Worm (Caenorhabditis elegans) whole organism, mixed stage, embryonic: ENCODE measurements around the gene dnj-10.

ENCODE experiments used
- elt-1 ChIP-seq: sonication (generic microtip); optimal IDR thresholded peaks from 2 replicates; lab custom pipeline; 2017; ENCODE audit warnings: missing genetic modification characterization, mild to moderate bottlenecking, missing compliant biosample characterization, antibody characterized with exemption, moderate library complexity, borderline replicate concordance; ENCODE audit not compliant: insufficient read depth
- elt-3 ChIP-seq: fragments of 150-350 bp; optimal IDR thresholded peaks from 2 replicates; lab custom pipeline; 2014; ENCODE audit warnings: missing biosample characterization, missing genetic modification characterization
- flh-1 ChIP-seq: fragments of 200-800 bp; sonication (Bioruptor generic); optimal IDR thresholded peaks from 2 replicates; lab custom pipeline; 2018; ENCODE audit warnings: mild to moderate bottlenecking, missing genetic modification characterization, moderate library complexity, missing compliant biosample characterization
- hlh-1 ChIP-seq: fragments of 150-350 bp; optimal IDR thresholded peaks from 2 replicates; lab custom pipeline; 2014; ENCODE audit warnings: missing biosample characterization, missing genetic modification reagents, missing genetic modification characterization
- mep-1 ChIP-seq: fragments of 150-350 bp; optimal IDR thresholded peaks from 2 replicates; lab custom pipeline; 2017; ENCODE audit warnings: missing biosample characterization, missing genetic modification reagents, missing genetic modification characterization, inconsistent platforms
- mls-2 ChIP-seq: sonication (generic microtip); optimal IDR thresholded peaks from 2 replicates; lab custom pipeline; 2016; ENCODE audit warnings: mild to moderate bottlenecking, missing genetic modification characterization, moderate library complexity, missing compliant biosample characterization
- nhr-76 ChIP-seq: sonication (generic microtip); optimal IDR thresholded peaks from 2 replicates; lab custom pipeline; 2017; ENCODE audit warnings: missing biosample characterization, missing genetic modification characterization
- sem-2 ChIP-seq: fragments of 200-800 bp; sonication (Bioruptor generic); optimal IDR thresholded peaks from 2 replicates; lab custom pipeline; 2018; ENCODE audit warnings: mild to moderate bottlenecking, missing genetic modification characterization, missing compliant biosample characterization
- unc-39 ChIP-seq: fragments of 150-350 bp; optimal IDR thresholded peaks from 2 replicates; lab custom pipeline; 2014; ENCODE audit warnings: missing biosample characterization, missing genetic modification characterization
- unc-62 ChIP-seq: fragments of 150-350 bp; optimal IDR thresholded peaks from 2 replicates; lab custom pipeline; 2014; ENCODE audit warnings: missing biosample characterization, missing genetic modification reagents, missing genetic modification characterization

- no peak for TF ChIP-seq unc-62 (GFP tag; lab: Kevin White, UChicago)
- no peak for TF ChIP-seq flh-1 (GFP tag; lab: Kevin White, UChicago)
- no peak for TF ChIP-seq mls-2 (tag; lab: Kevin White, UChicago)
- TF ChIP-seq elt-1 (tag; lab: Kevin White, UChicago): no peak
- TF ChIP-seq nhr-76: no peak
- no peak for TF ChIP-seq mep-1 (tag; lab: Kevin White, UChicago)
- no peak for TF ChIP-seq sem-2 (GFP tag; lab: Kevin White, UChicago)
- no peak for TF ChIP-seq elt-3 (tag; lab: Kevin White, UChicago)
- TF ChIP-seq hlh-1 (tag; lab: Kevin White, UChicago): peak; percentile 63
- no peak for TF ChIP-seq unc-39
These were observed 5.8 kb downstream of the dnj-10 start for ce11 chrIII:8636803-8637202.
